Worm (Caenorhabditis elegans): Measurements from ENCODE around the gene C44B7.11.
"Not testable (repeated sequence)": the region's sequence is repeated elsewhere in the genome, so short reads cannot be mapped to it uniquely, and the experiment has no call there.

C44B7.11 gene

ce11 chrII:6919363-6919851, 22.1 kb upstream of the C44B7.11 start, which contains the start of gene B0252.1:
Gene B0252.1 (plus strand): TSS chrII:6919680.
- TF ChIP-seq unc-62 (GFP tag; optimal IDR thresholded peaks at IDR 0.05) = no peak

ce11 chrII:6918862-6919261, 21.5 kb upstream of the C44B7.11 start, which contains the start of gene B0252.5:
Gene B0252.5 (minus strand): TSS chrII:6918878.
- TF ChIP-seq unc-62 (GFP tag; optimal IDR thresholded peaks at IDR 0.05) = no peak

- no peak for TF ChIP-seq unc-62 (GFP tag; optimal IDR thresholded peaks at IDR 0.05)
Measured at ce11 chrII:6917710-6918109, 20.4 kb upstream of the C44B7.11 start, which contains the start of gene B0252.11. Gene B0252.11 (minus strand): TSS chrII:6917810.

- no peak for TF ChIP-seq unc-62 (GFP tag; optimal IDR thresholded peaks at IDR 0.05)
Measured at ce11 chrII:6915875-6916274, 18.5 kb upstream of the C44B7.11 start, which contains the start of gene B0252.8. Gene B0252.8 (plus strand): TSS chrII:6916166.

- no peak for TF ChIP-seq unc-62 (GFP tag; optimal IDR thresholded peaks at IDR 0.05)
Measured at ce11 chrII:6913309-6913708, 16.0 kb upstream of the C44B7.11 start, which contains the start of gene cyn-10. Gene cyn-10 (minus strand): TSS chrII:6913365.

- TF ChIP-seq unc-62 (GFP tag; optimal IDR thresholded peaks at IDR 0.05) = no peak
Measured at ce11 chrII:6909568-6910122, 12.3 kb upstream of the C44B7.11 start, which contains the start of gene asm-1. Gene asm-1 (plus strand): TSS chrII:6910072.

- no peak for TF ChIP-seq unc-62 (GFP tag; optimal IDR thresholded peaks at IDR 0.05)
Measured at ce11 chrII:6908689-6909088, 11.3 kb upstream of the C44B7.11 start.

ce11 chrII:6907657-6908056, 10.3 kb upstream of the C44B7.11 start, which contains the start of gene B0252.3:
Gene B0252.3 (minus strand): TSS chrII:6907757.
- TF ChIP-seq unc-62 (GFP tag; optimal IDR thresholded peaks at IDR 0.05) = not testable (repeated sequence)

ce11 chrII:6901795-6902194, 4.5 kb upstream of the C44B7.11 start, which contains the start of gene psmd-9:
Gene psmd-9 (plus strand): TSS chrII:6902095.
- no peak for TF ChIP-seq unc-62 (GFP tag; optimal IDR thresholded peaks at IDR 0.05)

- TF ChIP-seq unc-62 (GFP tag; optimal IDR thresholded peaks at IDR 0.05) = no peak
Measured at ce11 chrII:6900708-6901107, 3.4 kb upstream of the C44B7.11 start.

- no peak for TF ChIP-seq unc-62 (GFP tag; optimal IDR thresholded peaks at IDR 0.05)
Measured at ce11 chrII:6898017-6898779, 858 bp upstream of the C44B7.11 start, which contains the start of gene hrpl-1. Gene hrpl-1 (plus strand): TSS chrII:6898729.

ce11 chrII:6893589-6894245, 3.6 kb downstream of the C44B7.11 start, which contains the start of gene adal-1:
Gene adal-1 (minus strand): TSS chrII:6893639.
- TF ChIP-seq unc-62 (GFP tag; optimal IDR thresholded peaks at IDR 0.05) = no peak

- no peak for TF ChIP-seq unc-62 (GFP tag; optimal IDR thresholded peaks at IDR 0.05)
Measured at ce11 chrII:6891838-6892237, 5.5 kb downstream of the C44B7.11 start.

ce11 chrII:6891176-6891575, 6.2 kb downstream of the C44B7.11 start:
- no peak for TF ChIP-seq unc-62 (GFP tag; optimal IDR thresholded peaks at IDR 0.05)

ce11 chrII:6890095-6890494, 7.2 kb downstream of the C44B7.11 start, which contains the start of gene acer-1:
Gene acer-1 (minus strand): TSS chrII:6890400.
- no peak for TF ChIP-seq unc-62 (GFP tag; optimal IDR thresholded peaks at IDR 0.05)

ce11 chrII:6889580-6889922, 7.8 kb downstream of the C44B7.11 start:
- TF ChIP-seq unc-62 (GFP tag; optimal IDR thresholded peaks at IDR 0.05) = no peak

Data from whole organism, dauer.